Fruit fly (Drosophila melanogaster) whole organism, embryonic: ENCODE data around the gene CG43072.
A peak's percentile ranks its signal among the peaks of the same experiment; 100 is the strongest.

ENCODE experiments used
- Adf1 ChIP-seq: fragments of 200-800 bp; sonication (Bioruptor generic); IDR thresholded peaks from 2 replicates; pipeline ENCODE4 v1.3.6; 2022; ENCODE audit warnings: missing biosample characterization, missing genetic modification characterization
- Atf-2 ChIP-seq: fragments of 200-800 bp; sonication (Bioruptor generic); optimal IDR thresholded peaks from 2 replicates; lab custom pipeline; 2016; ENCODE audit warnings: missing biosample characterization, missing genetic modification characterization
- Bteb2 ChIP-seq: fragments of 200-800 bp; sonication (Bioruptor generic); optimal IDR thresholded peaks from 2 replicates; lab custom pipeline; 2016; ENCODE audit warnings: missing biosample characterization, missing genetic modification characterization
- CG10543 ChIP-seq: fragments of 200-800 bp; sonication (Bioruptor generic); optimal IDR thresholded peaks from 3 replicates; lab custom pipeline; 2017; ENCODE audit warnings: missing biosample characterization, mild to moderate bottlenecking, missing genetic modification characterization, moderate library complexity
- CG12299 ChIP-seq: fragments of 200-800 bp; sonication (Bioruptor generic); optimal IDR thresholded peaks from 2 replicates; lab custom pipeline; 2018; ENCODE audit warnings: missing biosample characterization, mild to moderate bottlenecking, missing genetic modification characterization
- CG14014 ChIP-seq: fragments of 200-800 bp; sonication (Bioruptor generic); IDR thresholded peaks from 2 replicates; pipeline ENCODE4 v1.3.6; 2022; ENCODE audit warnings: missing biosample characterization, missing genetic modification characterization
- CG15479 ChIP-seq: fragments of 200-800 bp; sonication (Bioruptor generic); optimal IDR thresholded peaks from 3 replicates; lab custom pipeline; 2019; ENCODE audit warnings: missing biosample characterization, mild to moderate bottlenecking, missing genetic modification characterization, moderate library complexity
- CG16813 ChIP-seq: fragments of 200-800 bp; sonication (Bioruptor generic); IDR thresholded peaks from 3 replicates; pipeline ENCODE4 v1.3.6; 2022; ENCODE audit warnings: missing biosample characterization, missing genetic modification characterization; ENCODE audit not compliant: partially characterized antibody
- CG2712 ChIP-seq: fragments of 200-800 bp; optimal IDR thresholded peaks from 3 replicates; lab custom pipeline; 2019; ENCODE audit warnings: missing biosample characterization, mild to moderate bottlenecking, missing genetic modification characterization, moderate library complexity
- CG3407 ChIP-seq: fragments of 200-800 bp; sonication (Bioruptor generic); optimal IDR thresholded peaks from 2 replicates; lab custom pipeline; 2018; ENCODE audit warnings: missing biosample characterization, mild to moderate bottlenecking, missing genetic modification characterization
- CG4282 ChIP-seq: fragments of 200-800 bp; sonication (Bioruptor generic); optimal IDR thresholded peaks from 2 replicates; lab custom pipeline; 2016; ENCODE audit warnings: missing biosample characterization, missing genetic modification characterization
- CG6254 ChIP-seq: fragments of 200-800 bp; sonication (Bioruptor generic); optimal IDR thresholded peaks from 3 replicates; lab custom pipeline; 2017; ENCODE audit warnings: mild to moderate bottlenecking, missing biosample characterization, missing genetic modification reagents, missing genetic modification characterization
- CG7357 ChIP-seq: fragments of 200-800 bp; sonication (Bioruptor generic); IDR thresholded peaks from 3 replicates; pipeline ENCODE4 v1.3.6; 2022; ENCODE audit warnings: missing biosample characterization, missing genetic modification characterization
- CG8478 ChIP-seq: fragments of >200 bp; optimal IDR thresholded peaks from 2 replicates; lab custom pipeline; 2018
- CG9932 ChIP-seq: fragments of 200-800 bp; sonication (Bioruptor generic); IDR thresholded peaks from 2 replicates; pipeline ENCODE4 v1.3.6; 2022; ENCODE audit warnings: missing biosample characterization, missing genetic modification characterization
- D ChIP-seq, 2 experiments: fragments of 200-800 bp in 1 of 2; fragments of >200 bp in 1 of 2; sonication (Bioruptor generic) in 1 of 2; optimal IDR thresholded peaks; 2 replicates in 1 of 2; 3 replicates in 1 of 2; lab custom pipeline; 2017; ENCODE audit warnings: mild to moderate bottlenecking in 1 of 2, missing biosample characterization in 1 of 2, missing genetic modification characterization in 1 of 2, missing genetic modification reagents in 1 of 2
- Dll ChIP-seq: fragments of 200-800 bp; sonication (Bioruptor generic); IDR thresholded peaks from 4 replicates; pipeline ENCODE4 v1.3.6; 2022; ENCODE audit warnings: missing biosample characterization, missing genetic modification characterization; ENCODE audit not compliant: partially characterized antibody
- Drgx ChIP-seq: fragments of 200-800 bp; sonication (Bioruptor generic); IDR thresholded peaks from 2 replicates; pipeline ENCODE4 v1.3.6; 2022; ENCODE audit warnings: missing biosample characterization, missing genetic modification characterization
- HLHmδ ChIP-seq: fragments of 200-800 bp; sonication (Bioruptor generic); optimal IDR thresholded peaks from 2 replicates; lab custom pipeline; 2018; ENCODE audit warnings: missing biosample characterization, mild to moderate bottlenecking, missing genetic modification characterization, moderate library complexity
- Med ChIP-seq: fragments of 200-800 bp; sonication (Bioruptor generic); peaks from one replicate; lab custom pipeline; 2016; ENCODE audit warnings: missing biosample characterization, missing genetic modification characterization, mild to moderate bottlenecking, inconsistent platforms, moderate library complexity
- Meics ChIP-seq: fragments of 200-800 bp; sonication (Bioruptor generic); optimal IDR thresholded peaks from 2 replicates; lab custom pipeline; 2017; ENCODE audit warnings: missing biosample characterization, mild to moderate bottlenecking, missing genetic modification characterization
- NC2α ChIP-seq: fragments of 200-800 bp; sonication (Bioruptor generic); optimal IDR thresholded peaks from 2 replicates; lab custom pipeline; 2016; ENCODE audit warnings: missing biosample characterization, missing genetic modification characterization
- ac ChIP-seq: fragments of 200-800 bp; sonication (Bioruptor generic); optimal IDR thresholded peaks from 3 replicates; lab custom pipeline; 2017; ENCODE audit warnings: missing biosample characterization, mild to moderate bottlenecking, missing genetic modification characterization
- amos ChIP-seq: fragments of 200-800 bp; sonication (Bioruptor generic); IDR thresholded peaks from 2 replicates; pipeline ENCODE4 v1.3.6; 2022; ENCODE audit warnings: missing biosample characterization, missing genetic modification characterization; ENCODE audit not compliant: partially characterized antibody
- az2 ChIP-seq: fragments of 200-800 bp; sonication (Bioruptor generic); optimal IDR thresholded peaks from 3 replicates; lab custom pipeline; 2016; ENCODE audit warnings: missing biosample characterization, missing genetic modification characterization
- bbx ChIP-seq: fragments of 200-800 bp; sonication (Bioruptor generic); IDR thresholded peaks from 2 replicates; pipeline ENCODE4 v1.3.6; 2022; ENCODE audit warnings: missing biosample characterization, missing genetic modification characterization; ENCODE audit not compliant: partially characterized antibody
- btn ChIP-seq: fragments of 200-800 bp; sonication (Bioruptor generic); optimal IDR thresholded peaks from 2 replicates; lab custom pipeline; 2016; ENCODE audit warnings: missing biosample characterization, missing genetic modification characterization
- cg ChIP-seq: fragments of 200-800 bp; sonication (Bioruptor generic); optimal IDR thresholded peaks from 3 replicates; lab custom pipeline; 2019; ENCODE audit warnings: missing biosample characterization, mild to moderate bottlenecking, missing genetic modification characterization, moderate library complexity
- chm ChIP-seq: fragments of 200-800 bp; sonication (Bioruptor generic); IDR thresholded peaks from 2 replicates; pipeline ENCODE4 v1.3.6; 2022; ENCODE audit warnings: missing biosample characterization, missing genetic modification characterization
- ems ChIP-seq: fragments of 200-800 bp; sonication (Bioruptor generic); optimal IDR thresholded peaks from 3 replicates; lab custom pipeline; 2016; ENCODE audit warnings: missing biosample characterization, missing genetic modification characterization
- grn ChIP-seq: fragments of 200-800 bp; sonication (Bioruptor generic); optimal IDR thresholded peaks from 3 replicates; lab custom pipeline; 2017; ENCODE audit warnings: missing biosample characterization, missing genetic modification characterization
- kah ChIP-seq: fragments of 200-800 bp; sonication (Bioruptor generic); optimal IDR thresholded peaks from 2 replicates; lab custom pipeline; 2018; ENCODE audit warnings: missing biosample characterization, mild to moderate bottlenecking, missing genetic modification characterization
- kni ChIP-seq: fragments of 200-800 bp; sonication (Bioruptor generic); optimal IDR thresholded peaks from 3 replicates; lab custom pipeline; 2017; ENCODE audit warnings: mild to moderate bottlenecking, missing biosample characterization, missing genetic modification reagents, missing genetic modification characterization
- lmd ChIP-seq: fragments of 200-800 bp; sonication (Bioruptor generic); IDR thresholded peaks from 2 replicates; pipeline ENCODE4 v1.3.6; 2022; ENCODE audit warnings: missing biosample characterization, missing genetic modification characterization
- nerfin-1 ChIP-seq: fragments of 200-800 bp; sonication (Bioruptor generic); optimal IDR thresholded peaks from 3 replicates; lab custom pipeline; 2019; ENCODE audit warnings: missing biosample characterization, mild to moderate bottlenecking, missing genetic modification characterization, moderate library complexity
- onecut ChIP-seq: fragments of 200-800 bp; sonication (Bioruptor generic); IDR thresholded peaks from 2 replicates; pipeline ENCODE4 v1.3.6; 2022; ENCODE audit warnings: missing biosample characterization, missing genetic modification characterization
- prd ChIP-seq, 3 experiments: fragments of >200 bp in 2 of 3; fragments of 200-800 bp in 1 of 3; sonication (Bioruptor generic) in 1 of 3; optimal IDR thresholded peaks in 2 of 3; IDR thresholded peaks in 1 of 3; 2 replicates in 2 of 3; 3 replicates in 1 of 3; pipeline versions ENCODE4 v1.3.6 to Lab custom; 2017 to 2022; ENCODE audit warnings: missing biosample characterization in 1 of 3, missing genetic modification characterization in 1 of 3
- rib ChIP-seq: fragments of 200-800 bp; sonication (Bioruptor generic); IDR thresholded peaks from 2 replicates; pipeline ENCODE4 v1.3.6; 2022; ENCODE audit warnings: missing biosample characterization, missing genetic modification characterization
- sens ChIP-seq: fragments of 200-800 bp; sonication (Bioruptor generic); peaks from one replicate; lab custom pipeline; 2016; ENCODE audit warnings: missing biosample characterization, missing genetic modification characterization
- so ChIP-seq: fragments of 200-800 bp; sonication (Bioruptor generic); IDR thresholded peaks from 3 replicates; pipeline ENCODE4 v1.3.6; 2022; ENCODE audit warnings: missing biosample characterization, missing genetic modification characterization
- ssp ChIP-seq: fragments of 200-800 bp; sonication (Bioruptor generic); IDR thresholded peaks from 2 replicates; pipeline ENCODE4 v1.3.6; 2022; ENCODE audit warnings: missing biosample characterization, missing genetic modification characterization
- tll ChIP-seq, 2 experiments: fragments of 200-800 bp in 1 of 2; fragments of >200 bp in 1 of 2; sonication (Bioruptor generic) in 1 of 2; optimal IDR thresholded peaks; 2 replicates each; lab custom pipeline; 2017 to 2019; ENCODE audit warnings: missing biosample characterization in 2 of 2, missing genetic modification characterization in 2 of 2, mild to moderate bottlenecking in 1 of 2, moderate library complexity in 1 of 2
- twi ChIP-seq: fragments of 200-800 bp; optimal IDR thresholded peaks from 2 replicates; lab custom pipeline; 2019; ENCODE audit warnings: missing biosample characterization, mild to moderate bottlenecking, missing genetic modification characterization, moderate library complexity
- vvl ChIP-seq: fragments of 200-800 bp; sonication (Bioruptor generic); IDR thresholded peaks from 2 replicates; pipeline ENCODE4 v1.3.6; 2022; ENCODE audit warnings: missing biosample characterization, missing genetic modification characterization
- zen ChIP-seq: fragments of 200-800 bp; sonication (Bioruptor generic); optimal IDR thresholded peaks from 3 replicates; lab custom pipeline; 2018; ENCODE audit warnings: missing biosample characterization, mild to moderate bottlenecking, missing genetic modification characterization, moderate library complexity

The CG43072 gene

dm6 chr3L:21066210-21066912 lies 709 bp downstream of the CG43072 start:
- TF ChIP-seq ssp (no peak), kni (GFP tag; lab: Kevin White, UChicago) (peak; percentile 87), tll (GFP tag; optimal IDR thresholded peaks at IDR 0.05; lab: Kevin White, UChicago) (peak in 1 of 2 experiments; percentile 66), sens (peak; percentile 56), CG9932 (GFP tag; lab: Robert Waterston, UW) (no peak), twi (peak; percentile 81), lmd (GFP tag; lab: Robert Waterston, UW) (no peak), ac (GFP tag; lab: Kevin White, UChicago) (peak; percentile 88), vvl (GFP tag; lab: Robert Waterston, UW) (peak; percentile 61; the same call in 1 of the 2 replicates), Atf-2 (GFP tag; lab: Kevin White, UChicago) (no peak), az2 (GFP tag; lab: Kevin White, UChicago) (no peak), CG15479 (GFP tag; lab: Kevin White, UChicago) (peak; percentile 72), Bteb2 (GFP tag; lab: Kevin White, UChicago) (no peak), grn (peak; percentile 27), CG7357 (no peak), onecut (peak; percentile 45; the same call in 1 of the 2 replicates), kah (GFP tag; lab: Kevin White, UChicago) (peak; percentile 30), rib (GFP tag; lab: Robert Waterston, UW) (0 out of 2 replicates have a peak, but pooled peaks have one; percentile 23), D (optimal IDR thresholded peaks at IDR 0.05; lab: Kevin White, UChicago) (peak; percentile 21), D (GFP tag; optimal IDR thresholded peaks at IDR 0.05; lab: Kevin White, UChicago) (no peak), Med (GFP tag; lab: Kevin White, UChicago) (peak; percentile 53), Drgx (GFP tag; lab: Robert Waterston, UW) (no peak), CG10543 (GFP tag; lab: Kevin White, UChicago) (no peak), amos (0 out of 2 replicates have a peak, but pooled peaks have one; percentile 11), CG4282 (GFP tag; lab: Kevin White, UChicago) (no peak)

dm6 chr3L:21067553-21068157 lies 2.0 kb downstream of the CG43072 start:
- TF ChIP-seq so (GFP tag; lab: Robert Waterston, UW): peak; percentile 44; the same call in 1 of the 3 replicates
- TF ChIP-seq CG3407 (GFP tag; lab: Kevin White, UChicago): no peak
- peak; percentile 5 for TF ChIP-seq CG6254 (GFP tag; lab: Kevin White, UChicago)
- TF ChIP-seq prd (optimal IDR thresholded peaks at IDR 0.05; lab: Kevin White, UChicago): no peak
- peak; percentile 48; the same call in 2 of the 3 replicates for TF ChIP-seq prd (GFP tag; IDR thresholded peaks at IDR 0.05; lab: Robert Waterston, UW)
- TF ChIP-seq ems (GFP tag; lab: Kevin White, UChicago): no peak
- 0 out of 3 replicates have a peak, but pooled peaks have one; percentile 27 for TF ChIP-seq CG16813
- no peak for TF ChIP-seq CG8478 (lab: Kevin White, UChicago)
- peak in 1 of 2 experiments; percentile 77 for TF ChIP-seq tll (GFP tag; optimal IDR thresholded peaks at IDR 0.05; lab: Kevin White, UChicago)
- no peak for TF ChIP-seq btn (GFP tag; lab: Kevin White, UChicago)
- peak; percentile 27 for TF ChIP-seq CG2712 (tag; lab: Kevin White, UChicago)
- TF ChIP-seq CG14014 (GFP tag; lab: Robert Waterston, UW): no peak
- TF ChIP-seq chm: peak; percentile 71; the same call in 1 of the 2 replicates
- peak; percentile 90 for TF ChIP-seq zen (tag; lab: Kevin White, UChicago)
- TF ChIP-seq Meics (GFP tag; lab: Kevin White, UChicago): no peak
- peak; percentile 97 for TF ChIP-seq D (optimal IDR thresholded peaks at IDR 0.05; lab: Kevin White, UChicago)
- TF ChIP-seq D (GFP tag; optimal IDR thresholded peaks at IDR 0.05; lab: Kevin White, UChicago): peak; percentile 40
- TF ChIP-seq nerfin-1 (tag; lab: Kevin White, UChicago): no peak
- TF ChIP-seq bbx: peak; percentile 43; the same call in 1 of the 2 replicates
- peak; percentile 28; the same call in 1 of the 4 replicates for TF ChIP-seq Dll (GFP tag; lab: Robert Waterston, UW)
- TF ChIP-seq CG12299 (tag; lab: Kevin White, UChicago): no peak
- no peak for TF ChIP-seq NC2α
- peak; percentile 88 for TF ChIP-seq sens
- TF ChIP-seq Adf1 (GFP tag; lab: Robert Waterston, UW): peak; percentile 38; the same call in 1 of the 2 replicates
- TF ChIP-seq cg: peak; percentile 85
- TF ChIP-seq HLHmδ: peak; percentile 68
- TF ChIP-seq vvl (GFP tag; lab: Robert Waterston, UW): peak; percentile 54; the same call in 1 of the 2 replicates
- peak; percentile 90 for TF ChIP-seq kni (GFP tag; lab: Kevin White, UChicago)
